ENCODE assay signal across 1 fruit fly cellular context in genomic region chr3L:10837869-10838783, dm6.
A peak's percentile ranks its signal among the peaks of the same experiment; 100 is the strongest.
TF ChIP-seq lines count a peak whose summit lies in the region.

No protein-coding gene starts in this region.

TF ChIP-seq in whole organism, embryonic, 481 proteins besides CTCF, POLR2A, EP300 and RAD21 (continued from another document):
- TF ChIP-seq mld (GFP tag; IDR thresholded peaks at IDR 0.05; lab: Robert Waterston, UW; ENCODE audit: partially characterized antibody) (no peak), CHES-1-like (GFP tag; optimal IDR thresholded peaks at IDR 0.05; lab: Kevin White, UChicago) (peak; percentile 10), grau (tag; optimal IDR thresholded peaks at IDR 0.05; lab: Kevin White, UChicago) (peak; percentile 60), CG1832 (GFP tag; optimal IDR thresholded peaks at IDR 0.05; lab: Kevin White, UChicago) (no peak), NC2β (GFP tag; optimal IDR thresholded peaks at IDR 0.05; lab: Kevin White, UChicago) (no peak), CG4360 (GFP tag; IDR thresholded peaks at IDR 0.05; lab: Robert Waterston, UW) (no peak), Max (GFP tag; optimal IDR thresholded peaks at IDR 0.05; lab: Kevin White, UChicago) (peak; percentile 19), org-1 (GFP tag; optimal IDR thresholded peaks at IDR 0.05; lab: Kevin White, UChicago) (peak; percentile 36), CG33557 (GFP tag; optimal IDR thresholded peaks at IDR 0.05; lab: Kevin White, UChicago) (no peak), CG1602 (GFP tag; optimal IDR thresholded peaks at IDR 0.05; lab: Kevin White, UChicago) (peak; percentile 22), hb (GFP tag; IDR thresholded peaks at IDR 0.05; lab: Robert Waterston, UW; ENCODE audit: partially characterized antibody) (no peak), HLH4C (GFP tag; IDR thresholded peaks at IDR 0.05; lab: Robert Waterston, UW; ENCODE audit: partially characterized antibody) (no peak), CG13424 (tag; optimal IDR thresholded peaks at IDR 0.05; lab: Kevin White, UChicago) (peak; percentile 71), Fer2 (tag; optimal IDR thresholded peaks at IDR 0.05; lab: Kevin White, UChicago) (no peak), Side (GFP tag; optimal IDR thresholded peaks at IDR 0.05; lab: Kevin White, UChicago) (no peak), esg (GFP tag; conservative IDR thresholded peaks at IDR 0.05; lab: Robert Waterston, UW) (peak; percentile 79), Poxn (GFP tag; IDR thresholded peaks at IDR 0.05; lab: Robert Waterston, UW) (no peak)
